Fruit fly (Drosophila melanogaster) whole organism, wandering third instar larva: ENCODE measurements around the gene CG1394.

Source experiments
- Abd-B ChIP-seq: fragments of >200 bp; optimal IDR thresholded peaks from 2 replicates; lab custom pipeline; 2017; ENCODE audit warnings: missing biosample characterization, missing genetic modification characterization
- HLH106 ChIP-seq: fragments of 200-800 bp; optimal IDR thresholded peaks from 3 replicates; lab custom pipeline; 2019; ENCODE audit warnings: missing biosample characterization, mild to moderate bottlenecking, missing genetic modification characterization, moderate library complexity
- Mio ChIP-seq: sonication (Bioruptor generic); optimal IDR thresholded peaks from 2 replicates; lab custom pipeline; 2016; ENCODE audit warnings: missing biosample characterization, missing genetic modification characterization
- Myc ChIP-seq: fragments of >200 bp; optimal IDR thresholded peaks from 2 replicates; lab custom pipeline; 2017
- N ChIP-seq: fragments of >200 bp; optimal IDR thresholded peaks from 2 replicates; lab custom pipeline; 2018; ENCODE audit warnings: missing biosample characterization, missing external identifiers, missing genetic modification characterization
- Vsx2 ChIP-seq: fragments of 200-300, 225-300 bp; sonication (Bioruptor generic); optimal IDR thresholded peaks from 2 replicates; lab custom pipeline; 2018; ENCODE audit warnings: missing biosample characterization, missing genetic modification characterization; ENCODE audit not compliant: partially characterized antibody
- dsf ChIP-seq: sonication (Bioruptor generic); optimal IDR thresholded peaks from 2 replicates; lab custom pipeline; 2016; ENCODE audit warnings: missing biosample characterization, missing genetic modification characterization, borderline replicate concordance
- fru ChIP-seq: fragments of 200-800 bp; sonication (Bioruptor generic); optimal IDR thresholded peaks from 3 replicates; lab custom pipeline; 2016; ENCODE audit warnings: missing biosample characterization, mild to moderate bottlenecking, missing genetic modification characterization
- jim ChIP-seq: fragments of 175-275, 200-325 bp; sonication (Bioruptor generic); optimal IDR thresholded peaks from 2 replicates; lab custom pipeline; 2016; ENCODE audit warnings: missing biosample characterization, mild to moderate bottlenecking, missing genetic modification characterization
- pan ChIP-seq: fragments of >200 bp; optimal IDR thresholded peaks from 2 replicates; lab custom pipeline; 2017
- psq ChIP-seq: fragments of 200-800 bp; sonication (Bioruptor generic); optimal IDR thresholded peaks from 3 replicates; lab custom pipeline; 2017; ENCODE audit warnings: missing biosample characterization, mild to moderate bottlenecking, missing genetic modification characterization, moderate library complexity
- sage ChIP-seq: fragments of 200-800 bp; sonication (Bioruptor generic); optimal IDR thresholded peaks from 2 replicates; lab custom pipeline; 2016; ENCODE audit warnings: missing biosample characterization, mild to moderate bottlenecking, missing genetic modification characterization
- usp ChIP-seq: fragments of >200 bp; optimal IDR thresholded peaks from 2 replicates; lab custom pipeline; 2017; ENCODE audit warnings: missing biosample characterization, missing genetic modification characterization

DNA sequence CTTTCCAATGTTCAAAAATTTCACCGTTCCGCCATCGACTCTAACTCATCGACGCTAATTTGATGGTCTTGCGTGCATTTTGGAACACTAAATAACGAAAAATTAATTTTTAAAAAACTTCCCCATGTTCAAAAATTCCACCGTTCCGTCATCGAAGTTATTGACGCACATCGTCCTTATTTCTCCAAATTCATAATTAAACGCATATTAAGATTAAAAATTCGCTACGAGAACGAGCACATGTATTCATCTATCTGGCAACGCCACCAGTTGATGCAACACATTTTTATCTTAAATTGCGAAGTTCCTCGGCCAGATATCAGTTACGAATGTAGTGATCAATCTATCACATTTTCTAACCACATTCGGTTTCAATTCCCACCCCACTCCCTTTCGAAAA, 21.3 kb downstream of the CG1394 start, which contains the start of gene Lint-1:
- no peak for TF ChIP-seq dsf
- TF ChIP-seq psq = no peak
- TF ChIP-seq Mio (GFP tag; lab: Kevin White, UChicago) = no peak
- no peak for TF ChIP-seq N (GFP tag; lab: Kevin White, UChicago)
- TF ChIP-seq HLH106 (tag; lab: Kevin White, UChicago) = no peak
- TF ChIP-seq sage (GFP tag; lab: Kevin White, UChicago) = peak; percentile 4
- TF ChIP-seq Myc (lab: Kevin White, UChicago) = no peak
- TF ChIP-seq pan (lab: Kevin White, UChicago) = no peak
- no peak for TF ChIP-seq Vsx2 (GFP tag; lab: Kevin White, UChicago)
- TF ChIP-seq usp (GFP tag; lab: Kevin White, UChicago) = no peak
- no peak for TF ChIP-seq jim (GFP tag; lab: Kevin White, UChicago)
- peak; percentile 10 for TF ChIP-seq fru (GFP tag; lab: Kevin White, UChicago)
- no peak for TF ChIP-seq Abd-B
